Worm (Caenorhabditis elegans): ENCODE measurements around the gene C37H5.14.

The C37H5.14 gene

DNA sequence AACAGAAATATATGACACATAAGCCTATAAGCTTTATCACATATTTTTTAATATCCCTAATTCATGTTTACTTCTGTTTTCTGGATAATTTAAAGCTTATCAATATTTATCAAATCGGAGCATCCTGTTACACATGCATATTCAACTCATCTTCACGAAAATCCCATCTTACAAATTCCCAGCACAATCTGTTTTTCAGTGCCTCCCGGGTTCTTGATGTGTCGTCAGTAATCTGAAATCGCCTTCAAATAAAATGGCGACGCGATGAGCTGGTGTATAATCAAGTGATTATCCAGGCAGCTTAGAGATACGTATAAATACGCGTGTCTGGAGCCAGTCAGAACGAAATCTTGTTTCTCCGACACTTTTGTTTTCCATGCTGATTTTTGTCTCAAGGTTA, 16.3 kb upstream of the C37H5.14 start:
- TF ChIP-seq Y55F3AM.14 (GFP tag; optimal IDR thresholded peaks at IDR 0.05) (no peak), nhr-77 (tag; optimal IDR thresholded peaks at IDR 0.05) (no peak), F13H6.1 (tag; optimal IDR thresholded peaks at IDR 0.05) (no peak), gmeb-1 (tag; optimal IDR thresholded peaks at IDR 0.05) (no peak), R02D3.7 (tag; optimal IDR thresholded peaks at IDR 0.05) (no peak), lin-39 (tag; optimal IDR thresholded peaks at IDR 0.05) (no peak), mdl-1 (tag; optimal IDR thresholded peaks at IDR 0.05) (no peak), aly-2 (tag; optimal IDR thresholded peaks at IDR 0.05) (no peak), peb-1 (tag; optimal IDR thresholded peaks at IDR 0.05) (no peak), unc-39 (tag; optimal IDR thresholded peaks at IDR 0.05) (no peak), blmp-1 (tag; optimal IDR thresholded peaks at IDR 0.05; ENCODE audit: insufficient read depth) (no peak), snpc-4 (tag; optimal IDR thresholded peaks at IDR 0.05) (no peak), mbf-1 (tag; optimal IDR thresholded peaks at IDR 0.05) (no peak), lin-13 (GFP tag; optimal IDR thresholded peaks at IDR 0.05) (no peak), nhr-129 (tag; optimal IDR thresholded peaks at IDR 0.05) (no peak), fos-1 (tag; optimal IDR thresholded peaks at IDR 0.05) (no peak), sma-3 (GFP tag; optimal IDR thresholded peaks at IDR 0.05) (no peak), sma-9 (GFP tag; optimal IDR thresholded peaks at IDR 0.05) (no peak), sma-9 (tag; optimal IDR thresholded peaks at IDR 0.05) (no peak), lin-11 (tag; optimal IDR thresholded peaks at IDR 0.05) (no peak)

DNA sequence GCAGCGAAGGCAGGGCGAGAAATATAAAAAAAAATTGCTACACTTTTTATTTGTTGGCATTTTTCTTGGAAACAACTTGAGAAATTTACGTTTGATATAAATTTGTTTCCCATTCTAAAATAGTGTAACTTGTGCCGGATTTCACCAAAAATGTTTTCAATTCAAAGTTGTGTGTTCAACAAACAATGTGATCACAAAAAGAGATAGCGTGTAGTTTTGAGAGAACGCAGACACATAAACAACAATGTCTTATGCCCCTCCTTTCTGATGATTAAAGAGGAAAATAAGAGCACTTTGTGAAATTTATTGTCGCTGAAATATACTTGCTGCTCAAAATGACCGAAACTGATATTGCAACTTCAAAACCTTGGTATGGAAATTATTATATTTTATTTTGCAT, 13.2 kb upstream of the C37H5.14 start, which contains the start of gene abhd-5.1:
abhd-5.1 (plus strand) TSS at position 230 of the 400 bp plus-strand sequence.
- peak; percentile 12 for TF ChIP-seq sma-9 (GFP tag; optimal IDR thresholded peaks at IDR 0.05)
- no peak for TF ChIP-seq sma-9 (tag; optimal IDR thresholded peaks at IDR 0.05)
- TF ChIP-seq nhr-11 (tag; optimal IDR thresholded peaks at IDR 0.05), result no peak
- peak; percentile 43 for TF ChIP-seq C34F6.9 (tag; optimal IDR thresholded peaks at IDR 0.05)
- TF ChIP-seq ama-1 (optimal IDR thresholded peaks at IDR 0.05), result no peak
- no peak for TF ChIP-seq peb-1 (tag; optimal IDR thresholded peaks at IDR 0.05)
- TF ChIP-seq skn-1 (tag; optimal IDR thresholded peaks at IDR 0.05), result peak; percentile 29
- TF ChIP-seq mbf-1 (tag; optimal IDR thresholded peaks at IDR 0.05), result no peak
- no peak for TF ChIP-seq sem-4 (tag; optimal IDR thresholded peaks at IDR 0.05)
- no peak for TF ChIP-seq blmp-1 (tag; optimal IDR thresholded peaks at IDR 0.05; ENCODE audit: insufficient read depth)
- TF ChIP-seq gmeb-1 (tag; optimal IDR thresholded peaks at IDR 0.05), result peak; percentile 19
- TF ChIP-seq lin-39 (tag; optimal IDR thresholded peaks at IDR 0.05), result no peak
- TF ChIP-seq fos-1 (tag; optimal IDR thresholded peaks at IDR 0.05), result peak; percentile 21
- TF ChIP-seq unc-39 (tag; optimal IDR thresholded peaks at IDR 0.05), result no peak
- no peak for TF ChIP-seq nhr-21 (tag; optimal IDR thresholded peaks at IDR 0.05)
- TF ChIP-seq lin-11 (tag; optimal IDR thresholded peaks at IDR 0.05), result no peak

DNA sequence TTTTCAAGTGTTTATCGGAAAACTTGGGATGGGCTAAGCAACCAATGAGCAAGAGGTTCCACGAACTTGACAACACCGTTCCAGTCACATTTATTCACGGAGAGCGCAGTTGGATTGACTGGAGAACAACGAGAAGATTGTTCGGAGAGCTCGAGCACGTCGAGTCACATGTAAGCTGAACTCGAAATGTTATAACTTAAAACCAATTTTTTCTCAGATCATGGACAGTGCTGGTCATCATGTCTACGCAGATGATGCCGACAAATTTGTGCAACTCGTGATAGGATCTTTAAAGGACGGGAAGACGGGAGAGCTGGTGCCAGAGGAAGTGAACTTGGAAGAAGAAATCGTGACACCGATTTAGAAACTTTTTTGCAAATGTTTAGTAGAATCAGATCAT, 12.3 kb upstream of the C37H5.14 start:
- no peak for TF ChIP-seq ceh-82 (tag; optimal IDR thresholded peaks at IDR 0.05)
- no peak for TF ChIP-seq Y55F3AM.14 (GFP tag; optimal IDR thresholded peaks at IDR 0.05)
- TF ChIP-seq nhr-11 (tag; optimal IDR thresholded peaks at IDR 0.05), result no peak

DNA sequence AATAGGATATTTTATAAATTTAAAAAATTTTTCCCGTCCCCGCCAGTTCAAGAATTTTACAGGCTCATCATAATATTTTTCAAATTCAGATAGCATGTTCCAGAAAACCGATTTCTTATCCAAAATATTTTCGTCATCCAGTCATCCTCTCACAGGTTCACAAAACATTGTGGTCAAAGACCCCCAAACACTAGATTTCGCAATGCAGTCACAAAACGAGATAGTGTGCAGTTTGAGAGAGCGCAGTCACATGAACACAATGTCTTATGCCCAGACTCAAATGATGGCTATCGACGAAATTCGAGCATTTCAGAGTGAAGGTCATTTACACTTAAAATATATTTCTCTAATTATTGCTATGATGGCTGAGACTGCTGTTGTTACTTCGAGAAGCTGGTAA, 10.4 kb upstream of the C37H5.14 start, which contains the start of gene abhd-5.2:
abhd-5.2 (plus strand) TSS at position 95 of the 400 bp plus-strand sequence.
- TF ChIP-seq nhr-10 (tag; optimal IDR thresholded peaks at IDR 0.05), result no peak
- TF ChIP-seq mab-5 (tag; optimal IDR thresholded peaks at IDR 0.05), result no peak
- TF ChIP-seq nhr-25 (tag; optimal IDR thresholded peaks at IDR 0.05), result peak; percentile 7
- no peak for TF ChIP-seq nhr-21 (tag; optimal IDR thresholded peaks at IDR 0.05)
- TF ChIP-seq C34F6.9 (tag; optimal IDR thresholded peaks at IDR 0.05), result peak; percentile 83
- peak in 1 of 2 experiments; percentile 61 for TF ChIP-seq lsy-2 (tag; optimal IDR thresholded peaks at IDR 0.05)
- no peak for TF ChIP-seq nhr-237 (tag; optimal IDR thresholded peaks at IDR 0.05)
- no peak for TF ChIP-seq snpc-4 (tag; optimal IDR thresholded peaks at IDR 0.05)
- peak; percentile 71 for TF ChIP-seq gmeb-1 (tag; optimal IDR thresholded peaks at IDR 0.05)
- TF ChIP-seq mbf-1 (tag; optimal IDR thresholded peaks at IDR 0.05), result no peak
- TF ChIP-seq Y55F3AM.14 (GFP tag; optimal IDR thresholded peaks at IDR 0.05), result no peak
- TF ChIP-seq ztf-4 (tag; optimal IDR thresholded peaks at IDR 0.05), result no peak
- no peak for TF ChIP-seq skn-1 (tag; optimal IDR thresholded peaks at IDR 0.05)
- TF ChIP-seq ceh-16 (tag; optimal IDR thresholded peaks at IDR 0.05), result no peak
- no peak for TF ChIP-seq peb-1 (tag; optimal IDR thresholded peaks at IDR 0.05)
- TF ChIP-seq crh-2 (tag; optimal IDR thresholded peaks at IDR 0.05), result peak; percentile 45
- no peak for TF ChIP-seq egl-27 (tag; optimal IDR thresholded peaks at IDR 0.05)
- no peak for TF ChIP-seq blmp-1 (tag; optimal IDR thresholded peaks at IDR 0.05; ENCODE audit: insufficient read depth)
- TF ChIP-seq nhr-77 (tag; optimal IDR thresholded peaks at IDR 0.05), result no peak
- TF ChIP-seq lin-39 (tag; optimal IDR thresholded peaks at IDR 0.05), result no peak
- no peak for TF ChIP-seq aly-2 (tag; optimal IDR thresholded peaks at IDR 0.05)
- peak; percentile 45 for TF ChIP-seq sma-9 (GFP tag; optimal IDR thresholded peaks at IDR 0.05)
- TF ChIP-seq sma-9 (tag; optimal IDR thresholded peaks at IDR 0.05), result no peak
- no peak for TF ChIP-seq ztf-11 (tag; optimal IDR thresholded peaks at IDR 0.05)
- TF ChIP-seq R02D3.7 (tag; optimal IDR thresholded peaks at IDR 0.05), result no peak
- TF ChIP-seq elt-1 (tag; optimal IDR thresholded peaks at IDR 0.05), result no peak
- TF ChIP-seq ama-1 (optimal IDR thresholded peaks at IDR 0.05), result no peak
- no peak for TF ChIP-seq ceh-82 (tag; optimal IDR thresholded peaks at IDR 0.05)
- TF ChIP-seq unc-55 (GFP tag; optimal IDR thresholded peaks at IDR 0.05), result peak; percentile 66
- no peak for TF ChIP-seq lin-13 (GFP tag; optimal IDR thresholded peaks at IDR 0.05)
- no peak for TF ChIP-seq ztf-1 (GFP tag; conservative IDR thresholded peaks at IDR 0.05)
- TF ChIP-seq nhr-11 (tag; optimal IDR thresholded peaks at IDR 0.05), result no peak
- peak; percentile 60 for TF ChIP-seq fos-1 (tag; optimal IDR thresholded peaks at IDR 0.05)
- no peak for TF ChIP-seq zag-1 (tag; optimal IDR thresholded peaks at IDR 0.05)
- TF ChIP-seq nhr-23 (tag; optimal IDR thresholded peaks at IDR 0.05), result no peak
- TF ChIP-seq sma-3 (GFP tag; optimal IDR thresholded peaks at IDR 0.05), result peak; percentile 12
- TF ChIP-seq lin-11 (tag; optimal IDR thresholded peaks at IDR 0.05), result no peak
- no peak for TF ChIP-seq dmd-4 (tag; optimal IDR thresholded peaks at IDR 0.05)
- TF ChIP-seq nhr-6 (tag; optimal IDR thresholded peaks at IDR 0.05), result no peak

Measured in whole organism, L2 larva.